Fruit fly (Drosophila melanogaster) whole organism, pupa: Measurements from ENCODE around the gene CG15347.

ENCODE experiments used
- CG12605 ChIP-seq: fragments of 200-800 bp; sonication (Bioruptor generic); IDR thresholded peaks from 2 replicates; pipeline ENCODE4 v1.3.6; 2022; ENCODE audit warnings: missing biosample characterization, missing genetic modification characterization
- CG14655 ChIP-seq: fragments of 200-800 bp; sonication (Bioruptor generic); optimal IDR thresholded peaks from 3 replicates; lab custom pipeline; 2017; ENCODE audit warnings: mild to moderate bottlenecking, missing biosample characterization, missing genetic modification reagents, missing genetic modification characterization
- CG17806 ChIP-seq: fragments of 200-800 bp; sonication (Bioruptor generic); optimal IDR thresholded peaks from 2 replicates; lab custom pipeline; 2018; ENCODE audit warnings: missing biosample characterization, mild to moderate bottlenecking, missing genetic modification characterization, moderate library complexity
- CG32121 ChIP-seq: fragments of 200-800 bp; sonication (Bioruptor generic); IDR thresholded peaks from 2 replicates; pipeline ENCODE4 v1.3.6; 2022; ENCODE audit warnings: missing biosample characterization, missing genetic modification characterization
- CG9948 ChIP-seq: fragments of 200-800 bp; sonication (Bioruptor generic); optimal IDR thresholded peaks from 2 replicates; lab custom pipeline; 2018; ENCODE audit warnings: missing biosample characterization, mild to moderate bottlenecking, missing genetic modification characterization, moderate library complexity
- Pif1A ChIP-seq: fragments of 200-800 bp; sonication (Bioruptor generic); optimal IDR thresholded peaks from 3 replicates; lab custom pipeline; 2016; ENCODE audit warnings: missing biosample characterization, missing genetic modification characterization
- Snoo ChIP-seq: fragments of 200-800 bp; sonication (Bioruptor generic); optimal IDR thresholded peaks from 3 replicates; lab custom pipeline; 2017; ENCODE audit warnings: missing biosample characterization, mild to moderate bottlenecking, missing genetic modification characterization, inconsistent platforms

DNA sequence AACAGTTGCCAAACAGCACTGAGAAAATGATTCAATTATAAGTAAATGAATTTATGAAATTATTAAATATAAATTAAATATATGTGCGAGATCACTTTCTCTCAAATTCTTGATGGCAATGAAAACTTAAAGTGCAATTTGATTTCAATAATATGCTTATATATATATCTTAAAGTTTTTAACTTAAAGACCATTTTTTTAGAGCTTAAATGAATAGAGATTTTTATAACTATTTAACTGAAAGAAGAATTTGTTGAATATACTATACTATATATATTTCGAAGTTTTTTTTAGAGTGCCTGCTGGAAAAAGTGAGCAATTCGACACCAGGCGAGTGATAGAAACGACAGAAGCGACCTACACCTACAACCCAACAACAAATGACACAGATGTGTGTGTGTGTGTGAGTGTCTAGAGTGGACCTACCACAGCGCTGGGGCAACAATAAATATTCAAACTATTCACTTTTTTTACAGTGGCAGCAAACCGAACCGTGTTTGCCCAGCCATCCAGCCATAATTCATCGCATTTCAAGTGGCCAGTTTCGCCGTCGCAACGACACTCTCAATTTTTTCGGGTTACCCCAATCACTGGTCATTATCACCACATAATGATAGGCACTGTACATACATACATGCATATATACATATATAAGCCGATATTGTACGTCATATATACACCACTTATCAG, 15.7 kb downstream of the CG15347 start:
- TF ChIP-seq CG32121 (GFP tag; lab: Robert Waterston, UW), result no peak
- TF ChIP-seq CG14655 (GFP tag; lab: Kevin White, UChicago), result no peak
- TF ChIP-seq Snoo (tag; lab: Kevin White, UChicago), result no peak
- TF ChIP-seq Pif1A (GFP tag; lab: Kevin White, UChicago), result no peak
- no peak for TF ChIP-seq CG12605 (GFP tag; lab: Robert Waterston, UW)
- no peak for TF ChIP-seq CG9948 (tag; lab: Kevin White, UChicago)
- TF ChIP-seq CG17806 (tag; lab: Kevin White, UChicago), result no peak
